Fruit fly (Drosophila melanogaster) whole organism, wandering third instar larva: Measurements from ENCODE around the gene mthl15.

Source experiments
- Hnf4 ChIP-seq: fragments of 200-800 bp; sonication (Bioruptor generic); optimal IDR thresholded peaks from 2 replicates; lab custom pipeline; 2016; ENCODE audit warnings: missing biosample characterization, mild to moderate bottlenecking, missing genetic modification characterization
- dmrt93B ChIP-seq: fragments of 200-800 bp; sonication (Bioruptor generic); optimal IDR thresholded peaks from 2 replicates; lab custom pipeline; 2018; ENCODE audit warnings: missing biosample characterization, mild to moderate bottlenecking, missing genetic modification characterization
- fru ChIP-seq: fragments of 200-800 bp; sonication (Bioruptor generic); optimal IDR thresholded peaks from 3 replicates; lab custom pipeline; 2016; ENCODE audit warnings: missing biosample characterization, mild to moderate bottlenecking, missing genetic modification characterization
- pan ChIP-seq: fragments of >200 bp; optimal IDR thresholded peaks from 2 replicates; lab custom pipeline; 2017

dm6 chr2L:10259960-10260749 lies 22.0 kb upstream of the mthl15 start:
- TF ChIP-seq dmrt93B (no peak), fru (GFP tag; lab: Kevin White, UChicago) (no peak), pan (lab: Kevin White, UChicago) (no peak), Hnf4 (GFP tag; lab: Kevin White, UChicago) (no peak)
